Worm (Caenorhabditis elegans) whole organism, L4 larva: ENCODE results near the gene Y45G12B.2.

Experiments
- F10B5.3 ChIP-seq: sonication (generic microtip); optimal IDR thresholded peaks from 2 replicates; lab custom pipeline; 2016; ENCODE audit warnings: mild to moderate bottlenecking, missing genetic modification characterization, missing compliant biosample characterization
- F26F4.8 ChIP-seq: fragments of 200-800 bp; sonication (Bioruptor generic); conservative IDR thresholded peaks from 2 replicates; pipeline ENCODE4 v1.3.6; 2022; ENCODE audit warnings: missing genetic modification characterization, missing compliant biosample characterization
- F49E8.2 ChIP-seq: sonication (generic microtip); optimal IDR thresholded peaks from 2 replicates; lab custom pipeline; 2016; ENCODE audit warnings: missing compliant biosample characterization, mild to moderate bottlenecking, missing genetic modification characterization, borderline replicate concordance
- Y105C5A.15 ChIP-seq: fragments of 200-800 bp; sonication (Bioruptor generic); IDR thresholded peaks from 2 replicates; pipeline ENCODE4 v1.3.6; 2022; ENCODE audit warnings: missing genetic modification characterization, missing compliant biosample characterization
- Y75B8A.6 ChIP-seq: fragments of 200-800 bp; sonication (Bioruptor generic); IDR thresholded peaks from 2 replicates; pipeline ENCODE4 v1.3.6; 2022; ENCODE audit warnings: missing genetic modification reagents, missing genetic modification characterization, missing compliant biosample characterization
- ZK546.5 ChIP-seq, 2 experiments: sonication (generic microtip); optimal IDR thresholded peaks; 2 replicates each; lab custom pipeline; 2017; ENCODE audit warnings: missing biosample characterization in 2 of 2, missing genetic modification characterization in 2 of 2
- aly-2 ChIP-seq: sonication (generic microtip); optimal IDR thresholded peaks from 2 replicates; lab custom pipeline; 2018; ENCODE audit warnings: missing biosample characterization, missing genetic modification characterization
- ceh-28 ChIP-seq: fragments of 150-350 bp; optimal IDR thresholded peaks from 2 replicates; lab custom pipeline; 2014; ENCODE audit warnings: missing biosample characterization, missing genetic modification reagents, missing genetic modification characterization
- ces-1 ChIP-seq: fragments of 150-350 bp; sonication (generic microtip); optimal IDR thresholded peaks from 4 replicates; lab custom pipeline; 2014; ENCODE audit warnings: missing biosample characterization, missing genetic modification reagents, missing genetic modification characterization
- ctbp-1 ChIP-seq: fragments of 200-800 bp; sonication (Bioruptor generic); IDR thresholded peaks from 2 replicates; pipeline ENCODE4 v1.3.6; 2022; ENCODE audit warnings: missing genetic modification reagents, missing genetic modification characterization, missing compliant biosample characterization
- daf-16 ChIP-seq, 3 experiments: sonication (generic microtip); optimal IDR thresholded peaks; 2 replicates each; lab custom pipeline; 2016 to 2017; ENCODE audit warnings: missing genetic modification characterization in 3 of 3, missing genetic modification reagents in 3 of 3, mild to moderate bottlenecking in 2 of 3, missing compliant biosample characterization in 2 of 3, missing biosample characterization in 1 of 3, moderate library complexity in 1 of 3
- daf-19 ChIP-seq: fragments of 200-800 bp; sonication (Bioruptor generic); conservative IDR thresholded peaks from 2 replicates; pipeline ENCODE4 v1.3.6; 2022; ENCODE audit warnings: missing genetic modification characterization, missing compliant biosample characterization
- daf-8 ChIP-seq: fragments of 200-800 bp; sonication (Bioruptor generic); IDR thresholded peaks from 2 replicates; pipeline ENCODE4 v1.3.6; 2022; ENCODE audit warnings: missing genetic modification characterization, missing compliant biosample characterization
- dmd-8 ChIP-seq: fragments of 200-800 bp; sonication (Bioruptor generic); IDR thresholded peaks from 2 replicates; pipeline ENCODE4 v1.3.6; 2022; ENCODE audit warnings: missing genetic modification characterization, missing compliant biosample characterization
- dve-1 ChIP-seq: sonication (generic microtip); optimal IDR thresholded peaks from 2 replicates; lab custom pipeline; 2017; ENCODE audit warnings: antibody characterized with exemption, mild to moderate bottlenecking, missing genetic modification characterization, missing compliant biosample characterization; ENCODE audit not compliant: insufficient read depth
- egl-43 ChIP-seq: fragments of 200-800 bp; sonication (Bioruptor generic); IDR thresholded peaks from 2 replicates; pipeline ENCODE4 v1.3.6; 2022; ENCODE audit warnings: missing genetic modification reagents, missing genetic modification characterization, missing compliant biosample characterization
- fkh-10 ChIP-seq: fragments of 150-350 bp; optimal IDR thresholded peaks from 2 replicates; lab custom pipeline; 2014; ENCODE audit warnings: missing biosample characterization, missing genetic modification reagents, missing genetic modification characterization
- fos-1 ChIP-seq: fragments of 150-350 bp; optimal IDR thresholded peaks from 2 replicates; lab custom pipeline; 2014; ENCODE audit warnings: missing biosample characterization, missing genetic modification characterization
- hlh-30 ChIP-seq: sonication (generic microtip); optimal IDR thresholded peaks from 2 replicates; lab custom pipeline; 2017; ENCODE audit warnings: antibody characterized with exemption, mild to moderate bottlenecking, missing genetic modification characterization, missing compliant biosample characterization; ENCODE audit not compliant: insufficient read depth
- hmg-1.1 ChIP-seq: fragments of 200-800 bp; sonication (Bioruptor generic); IDR thresholded peaks from 2 replicates; pipeline ENCODE4 v1.3.6; 2022; ENCODE audit warnings: missing genetic modification reagents, missing genetic modification characterization, missing compliant biosample characterization
- jun-1 ChIP-seq: fragments of 150-350 bp; optimal IDR thresholded peaks from 2 replicates; lab custom pipeline; 2014; ENCODE audit warnings: missing biosample characterization, missing genetic modification reagents, missing genetic modification characterization
- lim-7 ChIP-seq: fragments of 200-800 bp; sonication (Bioruptor generic); IDR thresholded peaks from 2 replicates; pipeline ENCODE4 v1.3.6; 2022; ENCODE audit warnings: missing genetic modification characterization, missing compliant biosample characterization
- lin-1 ChIP-seq: fragments of 200-800 bp; sonication (Bioruptor generic); IDR thresholded peaks from 2 replicates; pipeline ENCODE4 v1.3.6; 2022; ENCODE audit warnings: missing genetic modification reagents, missing genetic modification characterization, missing compliant biosample characterization
- lin-13 ChIP-seq: fragments of 150-350 bp; optimal IDR thresholded peaks from 2 replicates; lab custom pipeline; 2014; ENCODE audit warnings: missing biosample characterization, missing genetic modification reagents, missing genetic modification characterization
- lin-15B ChIP-seq: fragments of 150-350 bp; sonication (generic microtip); optimal IDR thresholded peaks from 3 replicates; lab custom pipeline; 2014; ENCODE audit warnings: missing biosample characterization, missing genetic modification characterization
- lin-38 ChIP-seq: fragments of 200-800 bp; sonication (Bioruptor generic); IDR thresholded peaks from 2 replicates; pipeline ENCODE4 v1.3.6; 2022; ENCODE audit warnings: missing genetic modification reagents, missing genetic modification characterization, missing compliant biosample characterization
- lsy-2 ChIP-seq, 2 experiments: fragments of 150-350 bp in 1 of 2; sonication (generic microtip) in 1 of 2; optimal IDR thresholded peaks; 2 replicates each; lab custom pipeline; 2014 to 2017; ENCODE audit warnings: missing biosample characterization in 2 of 2, missing genetic modification characterization in 2 of 2
- madf-9 ChIP-seq: fragments of 200-800 bp; sonication (Bioruptor generic); conservative IDR thresholded peaks from 2 replicates; pipeline ENCODE4 v1.3.6; 2022; ENCODE audit warnings: missing genetic modification reagents, missing genetic modification characterization, missing compliant biosample characterization
- mdl-1 ChIP-seq, 2 experiments: fragments of 150-350 bp in 1 of 2; sonication (generic microtip) in 1 of 2; optimal IDR thresholded peaks; 2 replicates each; lab custom pipeline; 2014 to 2017; ENCODE audit warnings: missing biosample characterization in 2 of 2, missing genetic modification characterization in 2 of 2
- mdt-29 ChIP-seq: fragments of 200-800 bp; sonication (Bioruptor generic); IDR thresholded peaks from 2 replicates; pipeline ENCODE4 v1.3.6; 2022; ENCODE audit warnings: missing genetic modification reagents, missing genetic modification characterization, missing compliant biosample characterization
- mep-1 ChIP-seq: fragments of 150-350 bp; sonication (generic microtip); optimal IDR thresholded peaks from 3 replicates; lab custom pipeline; 2014; ENCODE audit warnings: missing biosample characterization, missing genetic modification characterization
- mes-2 ChIP-seq: sonication (generic microtip); optimal IDR thresholded peaks from 2 replicates; lab custom pipeline; 2016; ENCODE audit warnings: missing genotype, mild to moderate bottlenecking, missing genetic modification characterization, missing compliant biosample characterization; ENCODE audit not compliant: poor library complexity, severe bottlenecking
- nhr-10 ChIP-seq: fragments of 150-350 bp; optimal IDR thresholded peaks from 2 replicates; lab custom pipeline; 2014; ENCODE audit warnings: missing biosample characterization, missing genetic modification characterization
- nhr-11 ChIP-seq: fragments of 150-350 bp; optimal IDR thresholded peaks from 2 replicates; lab custom pipeline; 2014; ENCODE audit warnings: missing biosample characterization, missing genetic modification characterization
- nhr-237 ChIP-seq: sonication (generic microtip); optimal IDR thresholded peaks from 2 replicates; lab custom pipeline; 2017; ENCODE audit warnings: missing biosample characterization, missing genetic modification characterization
- nhr-25 ChIP-seq: sonication (generic microtip); optimal IDR thresholded peaks from 2 replicates; lab custom pipeline; 2017; ENCODE audit warnings: missing genetic modification characterization, mild to moderate bottlenecking, missing compliant biosample characterization, antibody characterized with exemption, moderate library complexity, borderline replicate concordance; ENCODE audit not compliant: insufficient read depth
- nhr-28 ChIP-seq: fragments of 150-350 bp; optimal IDR thresholded peaks from 2 replicates; lab custom pipeline; 2014; ENCODE audit warnings: missing biosample characterization, missing genetic modification characterization
- nhr-42 ChIP-seq: fragments of 200-800 bp; sonication (Bioruptor generic); IDR thresholded peaks from 2 replicates; pipeline ENCODE4 v1.3.6; 2022; ENCODE audit warnings: missing genetic modification characterization, missing compliant biosample characterization
- pha-4 ChIP-seq, 2 experiments: fragments of 150-350 bp in 1 of 2; fragments of 200-800 bp in 1 of 2; sonication (Bioruptor generic) in 1 of 2; IDR thresholded peaks in 1 of 2; optimal IDR thresholded peaks in 1 of 2; 2 replicates each; pipeline versions ENCODE4 v1.3.6 to Lab custom; 2014 to 2022; ENCODE audit warnings: missing genetic modification characterization in 2 of 2, missing genetic modification reagents in 2 of 2, missing biosample characterization in 1 of 2, missing compliant biosample characterization in 1 of 2
- php-3 ChIP-seq: fragments of 200-800 bp; sonication (Bioruptor generic); IDR thresholded peaks from 2 replicates; pipeline ENCODE4 v1.3.6; 2022; ENCODE audit warnings: missing genetic modification reagents, missing genetic modification characterization, missing compliant biosample characterization
- rbr-2 ChIP-seq: sonication (generic microtip); optimal IDR thresholded peaks from 2 replicates; lab custom pipeline; 2016; ENCODE audit warnings: missing genotype, missing genetic modification characterization, missing compliant biosample characterization
- sdz-12 ChIP-seq: fragments of 200-800 bp; sonication (Bioruptor generic); optimal IDR thresholded peaks from 2 replicates; lab custom pipeline; 2018; ENCODE audit warnings: mild to moderate bottlenecking, missing genetic modification characterization, missing compliant biosample characterization
- snpc-1.2 ChIP-seq: fragments of 200-800 bp; sonication (Bioruptor generic); IDR thresholded peaks from 2 replicates; pipeline ENCODE4 v1.3.6; 2022; ENCODE audit warnings: missing genetic modification reagents, missing genetic modification characterization, missing compliant biosample characterization
- snpc-4 ChIP-seq: fragments of 150-350 bp; optimal IDR thresholded peaks from 2 replicates; lab custom pipeline; 2014; ENCODE audit warnings: missing biosample characterization, missing genetic modification characterization
- spr-1 ChIP-seq: sonication (generic microtip); optimal IDR thresholded peaks from 2 replicates; lab custom pipeline; 2016; ENCODE audit warnings: mild to moderate bottlenecking, missing genetic modification characterization, missing compliant biosample characterization
- unc-62 ChIP-seq, 3 experiments: fragments of 150-350 bp in 1 of 3; sonication (generic microtip); optimal IDR thresholded peaks in 2 of 3; peaks in 1 of 3; 1 replicate in 1 of 3; 2 replicates in 2 of 3; lab custom pipeline; 2014 to 2017; ENCODE audit warnings: missing biosample characterization in 3 of 3, missing genetic modification characterization in 3 of 3, missing genetic modification reagents in 3 of 3, missing genotype in 1 of 3
- zfp-3 ChIP-seq: fragments of 200-800 bp; sonication (Bioruptor generic); conservative IDR thresholded peaks from 2 replicates; pipeline ENCODE4 v1.3.6; 2022; ENCODE audit warnings: missing genetic modification reagents, missing genetic modification characterization, missing compliant biosample characterization
- ztf-11 ChIP-seq: fragments of 150-350 bp; optimal IDR thresholded peaks from 2 replicates; lab custom pipeline; 2014; ENCODE audit warnings: missing biosample characterization, missing genetic modification characterization

Gene Y45G12B.2

ce11 chrV:2673807-2674206 lies 20.8 kb upstream of the Y45G12B.2 start (continued):
- 0 out of 2 replicates have a peak, but pooled peaks have one; percentile 26 for TF ChIP-seq Y105C5A.15 (GFP tag; lab: Robert Waterston, UW)
- TF ChIP-seq nhr-11, result no peak
- no peak for TF ChIP-seq ceh-28 (tag; lab: Kevin White, UChicago)
- peak; percentile 73 for TF ChIP-seq pha-4 (GFP tag; IDR thresholded peaks at IDR 0.05; lab: Robert Waterston, UW)
- TF ChIP-seq pha-4 (tag; optimal IDR thresholded peaks at IDR 0.05; lab: Kevin White, UChicago), result no peak
- peak; percentile 30 for TF ChIP-seq dve-1
- peak; percentile 51 for TF ChIP-seq nhr-28 (tag; lab: Kevin White, UChicago)
- TF ChIP-seq snpc-4 (tag; lab: Kevin White, UChicago), result no peak
- TF ChIP-seq fkh-10 (GFP tag; lab: Kevin White, UChicago), result no peak
- TF ChIP-seq F49E8.2 (tag; lab: Kevin White, UChicago), result no peak
- TF ChIP-seq nhr-10 (tag; lab: Kevin White, UChicago), result no peak
- 0 out of 2 replicates have a peak, but pooled peaks have one; percentile 27 for TF ChIP-seq F26F4.8 (GFP tag; lab: Robert Waterston, UW)
- no peak for TF ChIP-seq F10B5.3
- TF ChIP-seq mdl-1 (tag; optimal IDR thresholded peaks at IDR 0.05; lab: Kevin White, UChicago), result no peak
- TF ChIP-seq lin-15B, result no peak
- TF ChIP-seq mes-2, result peak; percentile 61
- TF ChIP-seq hlh-30 (tag; lab: Kevin White, UChicago), result peak; percentile 44
- peak; percentile 75 for TF ChIP-seq dmd-8 (GFP tag; lab: Robert Waterston, UW)
- no peak for TF ChIP-seq nhr-237 (tag; lab: Kevin White, UChicago)
- TF ChIP-seq aly-2 (tag; lab: Kevin White, UChicago), result no peak
- TF ChIP-seq ztf-11 (tag; lab: Kevin White, UChicago), result no peak
- peak; percentile 44; the same call in 1 of the 2 replicates for TF ChIP-seq madf-9 (GFP tag; lab: Robert Waterston, UW)
- no peak for TF ChIP-seq sdz-12 (GFP tag; lab: Kevin White, UChicago)
- TF ChIP-seq lsy-2 (tag; optimal IDR thresholded peaks at IDR 0.05; lab: Kevin White, UChicago), result peak in 1 of 2 experiments; percentile 55
- no peak for TF ChIP-seq nhr-25 (tag; lab: Kevin White, UChicago)
- TF ChIP-seq daf-8 (GFP tag; lab: Robert Waterston, UW), result no peak
- TF ChIP-seq egl-43 (GFP tag; lab: Robert Waterston, UW), result peak; percentile 85
- no peak for TF ChIP-seq fos-1 (tag; lab: Kevin White, UChicago)
- peak; percentile 55 for TF ChIP-seq hmg-1.1 (GFP tag; lab: Robert Waterston, UW)
- no peak for TF ChIP-seq jun-1
- TF ChIP-seq nhr-42 (GFP tag; lab: Robert Waterston, UW), result 0 out of 2 replicates have a peak, but pooled peaks have one; percentile 21
- no peak for TF ChIP-seq spr-1
- TF ChIP-seq lim-7, result peak; percentile 83
- peak; percentile 49 for TF ChIP-seq lin-13 (GFP tag; lab: Kevin White, UChicago)
- no peak for TF ChIP-seq ces-1 (GFP tag; lab: Kevin White, UChicago)
- peak; percentile 33 for TF ChIP-seq mep-1 (tag; lab: Kevin White, UChicago)
- no peak for TF ChIP-seq unc-62 (GFP tag; optimal IDR thresholded peaks at IDR 0.05 in 1 of 2; lab: Kevin White, UChicago)
- TF ChIP-seq unc-62 (tag; optimal IDR thresholded peaks at IDR 0.05; lab: Kevin White, UChicago), result no peak
- peak in 1 of 2 experiments; percentile 20 for TF ChIP-seq daf-16 (GFP tag; optimal IDR thresholded peaks at IDR 0.05; lab: Kevin White, UChicago)
- peak; percentile 85 for TF ChIP-seq daf-16 (tag; optimal IDR thresholded peaks at IDR 0.05; lab: Kevin White, UChicago)
- TF ChIP-seq rbr-2 (tag; lab: Kevin White, UChicago), result peak; percentile 35
- TF ChIP-seq ZK546.5 (tag; optimal IDR thresholded peaks at IDR 0.05; lab: Kevin White, UChicago), result no peak
- peak; percentile 58; the same call in 1 of the 2 replicates for TF ChIP-seq lin-1 (GFP tag; lab: Robert Waterston, UW)
- 0 out of 2 replicates have a peak, but pooled peaks have one; percentile 26 for TF ChIP-seq Y75B8A.6 (GFP tag; lab: Robert Waterston, UW)
- peak; percentile 55; the same call in 1 of the 2 replicates for TF ChIP-seq snpc-1.2 (GFP tag; lab: Robert Waterston, UW)
- TF ChIP-seq ctbp-1 (GFP tag; lab: Robert Waterston, UW), result peak; percentile 51; the same call in 1 of the 2 replicates
- no peak for TF ChIP-seq zfp-3
- peak; percentile 57; the same call in 1 of the 2 replicates for TF ChIP-seq php-3 (GFP tag; lab: Robert Waterston, UW)
- peak; percentile 34; the same call in 1 of the 2 replicates for TF ChIP-seq mdt-29
- TF ChIP-seq lin-38, result peak; percentile 89
- no peak for TF ChIP-seq daf-19 (GFP tag; lab: Robert Waterston, UW)
